Worm (Caenorhabditis elegans): ENCODE results near the gene tat-2.

ce11 chrIV:4799114-4799513 lies 47.6 kb downstream of the tat-2 start, which contains the start of gene eor-1:
- no peak for TF ChIP-seq cog-1 (tag; optimal IDR thresholded peaks at IDR 0.05)
- no peak for TF ChIP-seq tab-1 (GFP tag; IDR thresholded peaks at IDR 0.05)
- TF ChIP-seq med-1 (GFP tag; optimal IDR thresholded peaks at IDR 0.05; ENCODE audit: insufficient read depth) = no peak
- TF ChIP-seq flt-1 (GFP tag; IDR thresholded peaks at IDR 0.05) = no peak; the same call in 1 of the 2 replicates
- TF ChIP-seq klf-2 (GFP tag; conservative IDR thresholded peaks at IDR 0.05) = no peak
- no peak for TF ChIP-seq ref-1 (GFP tag; conservative IDR thresholded peaks at IDR 0.05)
